Fruit fly (Drosophila melanogaster) whole organism: ENCODE results near the gene Iru.

Experiments
- CG8478 ChIP-seq: fragments of >200 bp; optimal IDR thresholded peaks from 2 replicates; lab custom pipeline; 2018; ENCODE audit warnings: inconsistent platforms
- Dll ChIP-seq: fragments of >200 bp; optimal IDR thresholded peaks from 2 replicates; lab custom pipeline; 2017
- EcR ChIP-seq, 2 experiments: fragments of >200 bp; optimal IDR thresholded peaks; 2 replicates each; lab custom pipeline; 2017; ENCODE audit warnings: missing biosample characterization in 2 of 2, missing genetic modification characterization in 2 of 2, missing genetic modification reagents in 2 of 2
- usp ChIP-seq: fragments of >200 bp; optimal IDR thresholded peaks from 2 replicates; lab custom pipeline; 2017; ENCODE audit warnings: missing biosample characterization, missing genetic modification characterization, mixed read lengths

DNA sequence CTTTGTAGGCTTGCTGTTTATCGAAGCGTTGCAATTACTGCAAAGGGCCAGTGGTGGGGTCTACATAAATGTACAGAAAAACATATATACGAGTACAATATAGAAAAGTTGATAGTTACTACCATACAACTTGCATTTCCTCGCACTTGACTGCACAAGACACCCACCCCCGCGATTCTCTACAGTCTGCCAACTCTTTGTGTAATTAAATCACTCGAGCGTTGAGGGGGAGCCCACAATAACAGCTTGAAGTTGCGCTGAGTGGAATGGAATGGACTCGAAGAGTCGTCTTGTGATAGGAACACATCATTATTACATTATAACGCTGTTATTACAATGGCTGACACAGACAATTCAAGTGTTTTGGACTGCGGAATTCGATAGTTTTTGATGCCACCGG is 23.2 kb downstream of the Iru start:
- TF ChIP-seq CG8478 (lab: Kevin White, UChicago) (no peak), Dll (no peak), EcR (GFP tag; optimal IDR thresholded peaks at IDR 0.05; lab: Kevin White, UChicago) (no peak), usp (no peak)
